Worm (Caenorhabditis elegans): ENCODE measurements around the gene ape-1.

DNA sequence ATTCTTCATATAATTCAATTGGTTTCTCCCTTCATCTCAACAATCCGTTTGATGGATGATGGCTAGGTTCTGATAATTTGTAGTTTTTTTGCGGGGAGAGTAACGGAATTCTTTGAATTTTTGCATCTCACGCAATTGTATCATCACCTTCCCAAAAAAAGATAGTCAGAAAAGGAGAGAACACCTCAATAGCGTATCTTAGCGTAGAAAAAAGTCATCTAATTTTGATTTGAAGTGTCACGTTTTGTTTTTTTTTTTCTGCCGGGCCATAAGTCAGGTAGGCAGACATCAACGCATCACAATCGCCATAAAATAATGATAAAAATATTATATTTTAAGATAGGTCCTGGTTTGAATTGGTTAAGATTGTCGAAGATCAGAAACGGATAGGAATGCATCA is 760 bp downstream of the ape-1 start:
- TF ChIP-seq ceh-82 (tag; optimal IDR thresholded peaks at IDR 0.05) = no peak
- no peak for TF ChIP-seq Y55F3AM.14 (GFP tag; optimal IDR thresholded peaks at IDR 0.05)
- no peak for TF ChIP-seq lin-11 (tag; optimal IDR thresholded peaks at IDR 0.05)
- TF ChIP-seq lsy-2 (tag; optimal IDR thresholded peaks at IDR 0.05) = no peak
- TF ChIP-seq blmp-1 (tag; optimal IDR thresholded peaks at IDR 0.05; ENCODE audit: insufficient read depth) = no peak
- no peak for TF ChIP-seq unc-39 (tag; optimal IDR thresholded peaks at IDR 0.05)
- no peak for TF ChIP-seq lin-13 (GFP tag; optimal IDR thresholded peaks at IDR 0.05)
- TF ChIP-seq ZK546.5 (tag; optimal IDR thresholded peaks at IDR 0.05) = no peak

Data from whole organism, L2 larva.